Worm (Caenorhabditis elegans): ENCODE measurements around the gene fars-2.

ce11 chrV:19908854-19909253 lies 1.6 kb upstream of the fars-2 start:
- TF ChIP-seq nhr-77 (tag; optimal IDR thresholded peaks at IDR 0.05) (no peak), pqm-1 (tag; optimal IDR thresholded peaks at IDR 0.05) (no peak), nhr-237 (tag; optimal IDR thresholded peaks at IDR 0.05) (no peak), zag-1 (tag; optimal IDR thresholded peaks at IDR 0.05) (no peak), snpc-4 (tag; optimal IDR thresholded peaks at IDR 0.05) (no peak), jun-1 (tag; optimal IDR thresholded peaks at IDR 0.05) (no peak), unc-62 (GFP tag; optimal IDR thresholded peaks at IDR 0.05) (no peak)
